Worm (Caenorhabditis elegans) whole organism, midembryonic: ENCODE data around the gene K03B4.8.

ENCODE experiments used
- T22C8.4 ChIP-seq: fragments of 200-800 bp; sonication (Bioruptor generic); IDR thresholded peaks from 2 replicates; pipeline ENCODE4 v1.3.6; 2022; ENCODE audit warnings: missing genetic modification characterization, missing compliant biosample characterization
- cog-1 ChIP-seq: sonication (generic microtip); optimal IDR thresholded peaks from 2 replicates; lab custom pipeline; 2016; ENCODE audit warnings: missing genetic modification characterization, missing compliant biosample characterization
- flt-1 ChIP-seq: fragments of 200-800 bp; sonication (Bioruptor generic); IDR thresholded peaks from 2 replicates; pipeline ENCODE4 v1.3.6; 2022; ENCODE audit warnings: missing genetic modification characterization, missing compliant biosample characterization
- klf-2 ChIP-seq: fragments of 200-800 bp; sonication (Bioruptor generic); conservative IDR thresholded peaks from 2 replicates; pipeline ENCODE4 v1.3.6; 2022; ENCODE audit warnings: missing genetic modification reagents, missing genetic modification characterization, missing compliant biosample characterization
- med-1 ChIP-seq: sonication (generic microtip); optimal IDR thresholded peaks from 2 replicates; lab custom pipeline; 2017; ENCODE audit warnings: missing genetic modification characterization, mild to moderate bottlenecking, missing compliant biosample characterization, antibody characterized with exemption, missing genetic modification reagents; ENCODE audit not compliant: insufficient read depth
- ref-1 ChIP-seq: fragments of 200-800 bp; sonication (Bioruptor generic); conservative IDR thresholded peaks from 2 replicates; pipeline ENCODE4 v1.3.6; 2022; ENCODE audit warnings: missing genetic modification reagents, missing genetic modification characterization, missing compliant biosample characterization
- tab-1 ChIP-seq: fragments of 200-800 bp; sonication (Bioruptor generic); IDR thresholded peaks from 2 replicates; pipeline ENCODE4 v1.3.6; 2022; ENCODE audit warnings: missing genetic modification characterization, missing compliant biosample characterization
- ztf-23 ChIP-seq: fragments of 200-800 bp; sonication (Bioruptor generic); IDR thresholded peaks from 2 replicates; pipeline ENCODE4 v1.3.6; 2022; ENCODE audit warnings: missing genetic modification reagents, missing genetic modification characterization, missing compliant biosample characterization
- ztf-29 ChIP-seq: fragments of 200-800 bp; sonication (Bioruptor generic); IDR thresholded peaks from 2 replicates; pipeline ENCODE4 v1.3.6; 2022; ENCODE audit warnings: missing genetic modification reagents, missing genetic modification characterization, missing compliant biosample characterization

K03B4.8 gene

ce11 chrV:4674506-4674905 is at the start of gene K03B4.8:
TSS of gene K03B4.8 (minus strand) at chrV:4674606.
- TF ChIP-seq ztf-29 (GFP tag; lab: Robert Waterston, UW) (no peak), med-1 (no peak), tab-1 (no peak), ztf-23 (GFP tag; lab: Robert Waterston, UW) (no peak), ref-1 (GFP tag; lab: Robert Waterston, UW) (no peak), klf-2 (GFP tag; lab: Robert Waterston, UW) (no peak), T22C8.4 (GFP tag; lab: Robert Waterston, UW) (no peak), cog-1 (tag; lab: Kevin White, UChicago) (no peak), flt-1 (GFP tag; lab: Robert Waterston, UW) (no peak)

DNA sequence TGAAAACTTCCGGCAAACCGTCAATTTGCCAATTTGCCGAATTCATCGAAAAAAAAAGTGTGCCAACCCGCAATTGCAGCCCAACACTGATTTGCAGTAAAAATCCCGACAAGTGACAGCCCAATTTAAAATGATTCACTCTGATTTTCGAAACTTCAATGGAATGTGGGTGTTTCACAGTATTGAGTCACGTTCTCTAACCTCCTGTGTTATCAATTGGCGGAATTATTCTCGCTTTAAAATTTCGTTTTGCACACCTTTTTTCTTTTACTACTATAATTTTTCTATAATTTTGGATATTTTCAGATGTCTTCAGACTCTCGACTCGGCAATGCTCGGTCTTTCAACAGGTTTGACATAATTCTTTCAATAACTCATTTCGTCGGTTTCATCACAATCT is 47.9 kb upstream of the K03B4.8 start, which contains the start of gene F39G3.5:
TSS of gene F39G3.5 (plus strand) at position 301 of the 400 bp plus-strand sequence.
- no peak for TF ChIP-seq cog-1 (tag; lab: Kevin White, UChicago)
- TF ChIP-seq tab-1, result no peak
- TF ChIP-seq ztf-29 (GFP tag; lab: Robert Waterston, UW), result no peak
- TF ChIP-seq med-1, result no peak
- TF ChIP-seq ref-1 (GFP tag; lab: Robert Waterston, UW), result no peak
- no peak for TF ChIP-seq klf-2 (GFP tag; lab: Robert Waterston, UW)
- TF ChIP-seq flt-1 (GFP tag; lab: Robert Waterston, UW), result no peak
- TF ChIP-seq T22C8.4 (GFP tag; lab: Robert Waterston, UW), result no peak
- no peak for TF ChIP-seq ztf-23 (GFP tag; lab: Robert Waterston, UW)

DNA sequence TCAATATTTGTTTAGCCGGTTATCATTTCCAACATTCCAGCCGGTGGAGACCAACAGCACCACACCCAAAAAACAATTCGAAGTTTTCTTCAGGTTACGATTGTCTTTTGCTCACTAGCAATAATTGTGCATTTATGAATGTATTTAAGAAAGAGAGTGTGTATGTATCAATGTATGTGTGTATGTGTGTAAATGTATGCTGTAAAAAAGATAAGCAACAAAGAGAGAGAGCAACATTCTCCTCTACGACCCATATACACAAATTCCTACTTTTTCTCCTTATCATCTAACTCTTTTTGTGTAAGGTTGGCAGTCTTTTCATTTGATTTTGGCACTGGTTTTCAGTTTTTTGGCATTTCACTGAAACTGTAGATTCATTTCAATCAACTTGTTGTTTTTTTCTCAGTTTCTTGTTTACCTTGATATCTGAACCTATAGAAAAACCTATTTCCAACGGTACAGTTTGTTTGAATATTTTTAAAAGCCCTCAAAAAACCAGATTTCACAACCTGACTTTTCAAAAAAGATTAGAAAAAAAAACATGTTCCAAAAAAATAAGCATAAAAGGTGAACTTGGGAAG is 46.6 kb upstream of the K03B4.8 start:
- no peak for TF ChIP-seq cog-1 (tag; lab: Kevin White, UChicago)
- TF ChIP-seq flt-1 (GFP tag; lab: Robert Waterston, UW), result no peak
- no peak for TF ChIP-seq T22C8.4 (GFP tag; lab: Robert Waterston, UW)
- TF ChIP-seq klf-2 (GFP tag; lab: Robert Waterston, UW), result no peak
- no peak for TF ChIP-seq tab-1
- TF ChIP-seq med-1, result no peak
- TF ChIP-seq ztf-23 (GFP tag; lab: Robert Waterston, UW), result no peak
- TF ChIP-seq ref-1 (GFP tag; lab: Robert Waterston, UW), result no peak
- TF ChIP-seq ztf-29 (GFP tag; lab: Robert Waterston, UW), result no peak

DNA sequence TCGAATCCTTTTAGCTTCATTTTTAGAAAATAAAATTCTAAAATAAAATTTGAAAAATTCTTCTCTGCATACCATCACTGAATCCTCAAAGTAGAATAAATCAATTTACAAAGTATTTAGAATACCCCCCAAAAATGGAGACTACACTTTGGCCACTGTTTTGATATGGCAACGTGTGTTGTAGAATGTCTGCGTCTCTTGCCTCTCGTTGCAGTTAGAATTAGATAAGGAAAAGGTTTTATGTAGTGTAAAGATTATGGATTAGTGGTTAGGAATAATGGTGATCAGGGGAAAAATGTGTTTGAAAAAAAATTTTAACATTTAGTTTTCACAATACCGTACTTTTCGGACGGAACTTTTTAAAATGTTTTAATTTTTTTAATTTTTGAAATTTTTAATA is 45.6 kb upstream of the K03B4.8 start, which contains the start of gene prx-6:
TSS of gene prx-6 (minus strand) at position 129 of the 400 bp plus-strand sequence.
- TF ChIP-seq T22C8.4 (GFP tag; lab: Robert Waterston, UW) (no peak), ztf-23 (GFP tag; lab: Robert Waterston, UW) (no peak), med-1 (no peak), ref-1 (GFP tag; lab: Robert Waterston, UW) (no peak), tab-1 (no peak), klf-2 (GFP tag; lab: Robert Waterston, UW) (no peak)

DNA sequence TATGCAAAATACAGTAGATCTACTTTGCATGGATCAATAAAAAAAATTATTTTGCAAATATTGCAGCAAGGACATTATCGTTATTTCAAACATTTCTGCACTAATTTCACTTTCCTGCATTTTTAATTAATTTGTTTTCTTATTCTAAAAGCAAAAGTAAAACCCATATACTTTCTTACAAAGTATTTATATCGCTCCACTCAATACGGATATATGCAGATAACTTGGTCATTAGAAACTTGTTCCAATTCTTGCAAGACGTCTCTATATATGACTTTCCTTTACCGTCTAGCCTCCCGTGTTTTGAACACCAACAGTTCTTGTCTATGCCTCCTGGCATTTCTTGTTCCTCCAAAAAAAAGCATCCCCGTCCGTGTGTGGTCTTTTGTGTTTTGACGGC is 36.1 kb upstream of the K03B4.8 start, which contains the start of gene oac-24:
TSS of gene oac-24 (plus strand) at position 301 of the 400 bp plus-strand sequence.
- no peak for TF ChIP-seq T22C8.4 (GFP tag; lab: Robert Waterston, UW)
- no peak for TF ChIP-seq ref-1 (GFP tag; lab: Robert Waterston, UW)
- TF ChIP-seq tab-1, result no peak
- TF ChIP-seq med-1, result no peak
- TF ChIP-seq flt-1 (GFP tag; lab: Robert Waterston, UW), result no peak
- TF ChIP-seq cog-1 (tag; lab: Kevin White, UChicago), result no peak
- no peak for TF ChIP-seq klf-2 (GFP tag; lab: Robert Waterston, UW)
- no peak for TF ChIP-seq ztf-23 (GFP tag; lab: Robert Waterston, UW)
- no peak for TF ChIP-seq ztf-29 (GFP tag; lab: Robert Waterston, UW)

- TF ChIP-seq ztf-23 (GFP tag; lab: Robert Waterston, UW) (no peak), ref-1 (GFP tag; lab: Robert Waterston, UW) (no peak), med-1 (no peak), klf-2 (GFP tag; lab: Robert Waterston, UW) (no peak), flt-1 (GFP tag; lab: Robert Waterston, UW) (no peak), cog-1 (tag; lab: Kevin White, UChicago) (no peak), ztf-29 (GFP tag; lab: Robert Waterston, UW) (no peak), T22C8.4 (GFP tag; lab: Robert Waterston, UW) (no peak), tab-1 (no peak)
Measured at ce11 chrV:4707646-4708045, 33.2 kb upstream of the K03B4.8 start.

DNA sequence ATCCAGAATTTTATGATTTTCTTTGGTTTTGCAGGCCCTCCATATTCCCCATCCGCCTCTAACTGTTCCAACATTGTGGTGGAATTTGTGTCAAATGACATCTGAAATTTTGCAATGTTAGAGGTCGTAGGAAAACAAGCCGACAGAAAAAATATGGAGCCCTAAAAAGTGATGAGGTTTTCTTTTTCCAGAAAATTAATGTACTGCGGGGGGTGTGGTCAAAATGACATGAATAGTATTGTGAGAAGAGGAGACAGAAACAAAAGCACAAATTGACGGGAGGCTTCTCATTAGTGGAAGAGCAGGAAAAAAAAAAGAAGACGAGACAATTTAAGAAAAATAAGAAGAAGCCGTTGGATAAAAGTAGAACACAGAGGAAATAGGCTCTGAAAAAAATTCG is 25.8 kb upstream of the K03B4.8 start, which contains the start of gene ZC266.1:
TSS of gene ZC266.1 (minus strand) at position 101 of the 400 bp plus-strand sequence.
- TF ChIP-seq flt-1 (GFP tag; lab: Robert Waterston, UW) (no peak), cog-1 (tag; lab: Kevin White, UChicago) (no peak), ztf-29 (GFP tag; lab: Robert Waterston, UW) (no peak), ref-1 (GFP tag; lab: Robert Waterston, UW) (no peak), med-1 (no peak), klf-2 (GFP tag; lab: Robert Waterston, UW) (no peak), ztf-23 (GFP tag; lab: Robert Waterston, UW) (no peak), T22C8.4 (GFP tag; lab: Robert Waterston, UW) (no peak), tab-1 (no peak)

- TF ChIP-seq cog-1 (tag; lab: Kevin White, UChicago), result no peak
- TF ChIP-seq ztf-29 (GFP tag; lab: Robert Waterston, UW), result no peak
- no peak for TF ChIP-seq ztf-23 (GFP tag; lab: Robert Waterston, UW)
- no peak for TF ChIP-seq T22C8.4 (GFP tag; lab: Robert Waterston, UW)
- TF ChIP-seq tab-1, result no peak
- no peak for TF ChIP-seq flt-1 (GFP tag; lab: Robert Waterston, UW)
- TF ChIP-seq med-1, result no peak
- no peak for TF ChIP-seq ref-1 (GFP tag; lab: Robert Waterston, UW)
- TF ChIP-seq klf-2 (GFP tag; lab: Robert Waterston, UW), result no peak
Measured at ce11 chrV:4698675-4699074, 24.3 kb upstream of the K03B4.8 start.

- TF ChIP-seq ztf-29 (GFP tag; lab: Robert Waterston, UW), result no peak
- TF ChIP-seq med-1, result no peak
- no peak for TF ChIP-seq cog-1 (tag; lab: Kevin White, UChicago)
- TF ChIP-seq tab-1, result no peak
- TF ChIP-seq T22C8.4 (GFP tag; lab: Robert Waterston, UW), result no peak
- no peak for TF ChIP-seq ref-1 (GFP tag; lab: Robert Waterston, UW)
- TF ChIP-seq klf-2 (GFP tag; lab: Robert Waterston, UW), result no peak
Measured at ce11 chrV:4694466-4695092, 20.2 kb upstream of the K03B4.8 start.
